Worm (Caenorhabditis elegans): ENCODE results near the gene R09A1.3.

R09A1.3 gene

DNA sequence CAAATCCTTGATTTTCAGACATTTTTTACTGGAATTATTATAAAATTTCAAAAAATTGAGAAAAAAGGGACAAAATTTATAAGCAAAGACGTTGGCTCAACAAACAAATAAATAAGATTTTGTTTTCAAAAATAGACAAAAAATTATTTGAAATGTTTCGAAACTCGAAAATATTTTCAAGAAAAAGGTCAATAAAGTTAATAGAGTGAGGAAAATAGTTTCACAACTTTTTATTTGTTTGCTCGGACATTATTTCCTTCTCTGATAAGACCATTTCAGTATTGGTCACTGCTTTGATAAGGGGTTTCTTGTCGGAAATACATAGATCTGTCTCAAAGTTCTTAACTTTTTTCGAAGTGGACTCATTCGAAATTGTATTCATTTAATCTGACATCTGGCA lies at the start of gene R09A1.3:
TSS of gene R09A1.3 (minus strand) at position 31 of the 400 bp plus-strand sequence.
- TF ChIP-seq pha-4 (tag; optimal IDR thresholded peaks at IDR 0.05) (peak; percentile 33), elt-2 (tag; optimal IDR thresholded peaks at IDR 0.05) (peak; percentile 24), jun-1 (tag; optimal IDR thresholded peaks at IDR 0.05) (no peak)

DNA sequence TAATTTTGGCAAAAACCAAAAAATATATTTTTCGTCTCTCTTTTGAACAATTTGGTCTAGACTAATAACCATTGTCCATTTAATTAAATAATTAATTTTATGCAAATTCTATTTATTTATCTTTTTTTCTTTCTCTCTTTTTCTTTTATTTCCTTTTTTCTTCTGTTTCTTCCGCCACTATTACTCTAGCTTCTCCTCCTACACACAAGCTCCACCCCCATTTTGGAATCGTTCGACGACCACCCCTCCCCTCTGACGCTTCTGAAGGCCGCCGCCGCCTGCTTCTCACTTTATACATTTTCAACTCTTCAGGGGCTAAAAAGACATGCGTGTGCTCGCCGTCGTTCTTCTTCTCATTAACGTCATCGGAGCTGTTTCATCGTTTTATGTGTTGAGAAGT lies 48.1 kb upstream of the R09A1.3 start, which contains the start of gene K10C9.1:
TSS of gene K10C9.1 (plus strand) at position 301 of the 400 bp plus-strand sequence.
- no peak for TF ChIP-seq fos-1 (tag; optimal IDR thresholded peaks at IDR 0.05)
- TF ChIP-seq ZK546.5 (tag; optimal IDR thresholded peaks at IDR 0.05): no peak
- TF ChIP-seq pqm-1 (tag; optimal IDR thresholded peaks at IDR 0.05): no peak
- no peak for TF ChIP-seq nhr-76 (tag; optimal IDR thresholded peaks at IDR 0.05)
- TF ChIP-seq nhr-23 (tag; optimal IDR thresholded peaks at IDR 0.05): no peak
- no peak for TF ChIP-seq ceh-28 (tag; optimal IDR thresholded peaks at IDR 0.05)
- TF ChIP-seq fkh-2 (tag; optimal IDR thresholded peaks at IDR 0.05): no peak
- TF ChIP-seq egl-5 (tag; optimal IDR thresholded peaks at IDR 0.05): no peak

DNA sequence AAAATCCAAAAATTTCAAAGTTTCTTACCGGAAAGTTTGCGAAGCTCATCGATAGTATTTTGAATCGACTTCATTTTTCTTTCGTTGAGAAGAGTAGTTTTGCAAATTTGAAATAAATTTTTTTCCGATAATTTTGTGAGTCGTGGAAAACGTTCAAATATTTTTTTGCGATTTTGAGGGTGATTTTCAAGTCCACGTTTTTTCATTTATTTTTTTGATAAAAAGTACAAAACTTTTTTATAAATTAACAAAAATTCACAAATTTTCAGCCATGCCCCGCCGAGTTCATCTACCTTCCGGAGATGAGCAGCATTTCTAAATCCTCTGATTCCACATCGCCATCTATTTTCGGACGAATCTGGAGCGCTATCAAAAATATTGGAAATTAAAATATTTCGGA lies 40.6 kb upstream of the R09A1.3 start, which contains the start of gene K10C9.7:
TSS of gene K10C9.7 (minus strand) at position 101 of the 400 bp plus-strand sequence.
- TF ChIP-seq lsy-12 (tag; optimal IDR thresholded peaks at IDR 0.05): no peak
- TF ChIP-seq ceh-16 (tag; optimal IDR thresholded peaks at IDR 0.05): no peak
- no peak for TF ChIP-seq pha-4 (tag; optimal IDR thresholded peaks at IDR 0.05)
- no peak for TF ChIP-seq ceh-9 (tag; optimal IDR thresholded peaks at IDR 0.05)
- TF ChIP-seq nhr-67 (tag; optimal IDR thresholded peaks at IDR 0.05): no peak
- TF ChIP-seq nhr-23 (tag; optimal IDR thresholded peaks at IDR 0.05): no peak
- no peak for TF ChIP-seq nhr-77 (tag; optimal IDR thresholded peaks at IDR 0.05)
- TF ChIP-seq nhr-25 (tag; optimal IDR thresholded peaks at IDR 0.05): no peak
- no peak for TF ChIP-seq lin-15B (tag; optimal IDR thresholded peaks at IDR 0.05)
- no peak for TF ChIP-seq unc-62 (GFP tag; optimal IDR thresholded peaks at IDR 0.05)
- TF ChIP-seq ceh-82 (tag; optimal IDR thresholded peaks at IDR 0.05): no peak
- no peak for TF ChIP-seq R02D3.7 (tag; optimal IDR thresholded peaks at IDR 0.05)
- TF ChIP-seq skn-1 (tag; optimal IDR thresholded peaks at IDR 0.05): no peak
- no peak for TF ChIP-seq ZK546.5 (tag; optimal IDR thresholded peaks at IDR 0.05)
- no peak for TF ChIP-seq nfya-1 (tag; optimal IDR thresholded peaks at IDR 0.05; ENCODE audit: insufficient read depth)
- no peak for TF ChIP-seq mml-1 (tag; optimal IDR thresholded peaks at IDR 0.05)
- no peak for TF ChIP-seq sea-2 (GFP tag; optimal IDR thresholded peaks at IDR 0.05)
- TF ChIP-seq unc-39 (tag; optimal IDR thresholded peaks at IDR 0.05): no peak
- no peak for TF ChIP-seq nhr-237 (tag; optimal IDR thresholded peaks at IDR 0.05)

DNA sequence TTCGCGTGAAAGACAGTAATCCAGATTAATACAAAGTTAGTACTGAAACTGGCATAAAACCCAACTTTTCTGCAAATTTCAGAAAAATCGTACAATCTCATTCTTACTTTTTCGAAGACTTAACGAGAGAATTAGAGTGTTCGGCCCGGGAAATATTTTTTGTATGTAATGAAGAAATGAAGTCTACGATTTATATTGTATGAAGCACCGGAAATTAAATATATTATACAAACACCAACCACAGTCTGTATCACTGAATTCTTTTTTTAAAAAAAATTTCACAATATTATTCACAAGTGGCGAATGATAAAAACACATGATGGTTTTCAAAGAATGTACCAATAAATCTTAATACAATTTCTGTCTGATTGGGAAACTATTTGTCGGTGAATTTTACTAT lies 37.6 kb upstream of the R09A1.3 start, which contains the start of gene str-67:
TSS of gene str-67 (minus strand) at position 101 of the 400 bp plus-strand sequence.
- no peak for TF ChIP-seq lin-39 (tag; optimal IDR thresholded peaks at IDR 0.05)
- TF ChIP-seq mdl-1 (tag; optimal IDR thresholded peaks at IDR 0.05): no peak
- no peak for TF ChIP-seq elt-1 (tag; optimal IDR thresholded peaks at IDR 0.05)
- no peak for TF ChIP-seq eor-1 (tag; optimal IDR thresholded peaks at IDR 0.05)
- TF ChIP-seq mml-1 (tag; optimal IDR thresholded peaks at IDR 0.05): no peak
- TF ChIP-seq ceh-9 (tag; optimal IDR thresholded peaks at IDR 0.05): no peak
- TF ChIP-seq ceh-82 (tag; optimal IDR thresholded peaks at IDR 0.05): no peak
- no peak for TF ChIP-seq zag-1 (tag; optimal IDR thresholded peaks at IDR 0.05)
- TF ChIP-seq unc-39 (tag; optimal IDR thresholded peaks at IDR 0.05): no peak
- TF ChIP-seq egl-27 (tag; optimal IDR thresholded peaks at IDR 0.05): no peak

DNA sequence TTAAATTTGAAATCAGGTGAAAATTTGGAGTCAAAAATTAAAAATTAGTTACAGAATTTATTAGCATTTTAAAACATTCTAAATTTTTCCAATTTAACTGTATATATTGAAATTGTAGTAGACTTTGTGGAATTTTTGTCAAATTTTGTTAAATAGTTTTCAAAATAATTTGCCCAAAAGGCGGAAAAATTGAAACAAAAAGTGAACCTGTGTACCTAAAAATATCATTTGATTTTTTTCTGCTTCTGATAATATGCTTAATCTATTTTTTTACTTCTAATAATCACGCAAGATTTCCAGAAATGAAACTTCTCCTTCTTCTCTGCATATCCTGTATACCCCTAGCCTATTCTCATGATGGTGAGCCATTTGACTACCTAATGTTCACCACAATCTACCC lies 34.4 kb upstream of the R09A1.3 start, which contains the start of gene rnst-2:
TSS of gene rnst-2 (plus strand) at position 301 of the 400 bp plus-strand sequence.
- no peak for TF ChIP-seq egl-27 (tag; optimal IDR thresholded peaks at IDR 0.05)
- TF ChIP-seq unc-39 (tag; optimal IDR thresholded peaks at IDR 0.05): no peak
- no peak for TF ChIP-seq pha-4 (tag; optimal IDR thresholded peaks at IDR 0.05)
- no peak for TF ChIP-seq ztf-11 (tag; optimal IDR thresholded peaks at IDR 0.05)
- TF ChIP-seq ZK546.5 (tag; optimal IDR thresholded peaks at IDR 0.05): no peak
- no peak for TF ChIP-seq fkh-10 (GFP tag; optimal IDR thresholded peaks at IDR 0.05)
- no peak for TF ChIP-seq elt-3 (tag; optimal IDR thresholded peaks at IDR 0.05)
- TF ChIP-seq nhr-237 (tag; optimal IDR thresholded peaks at IDR 0.05): no peak
- TF ChIP-seq ceh-16 (tag; optimal IDR thresholded peaks at IDR 0.05): no peak
- no peak for TF ChIP-seq daf-12 (tag; optimal IDR thresholded peaks at IDR 0.05)
- TF ChIP-seq aly-2 (tag; optimal IDR thresholded peaks at IDR 0.05): no peak

All from whole organism, L3 larva.